Worm (Caenorhabditis elegans) whole organism, L3 larva: ENCODE measurements around the gene B0024.4.

Experiments
- R02D3.7 ChIP-seq: fragments of 150-350 bp; optimal IDR thresholded peaks from 2 replicates; lab custom pipeline; 2014; ENCODE audit warnings: missing biosample characterization, missing genetic modification characterization
- ZK546.5 ChIP-seq: sonication (generic microtip); optimal IDR thresholded peaks from 2 replicates; lab custom pipeline; 2017; ENCODE audit warnings: missing biosample characterization, missing genetic modification characterization
- aly-2 ChIP-seq: fragments of 150-350 bp; optimal IDR thresholded peaks from 2 replicates; lab custom pipeline; 2014; ENCODE audit warnings: missing biosample characterization, missing genetic modification characterization
- ceh-28 ChIP-seq: fragments of 150-350 bp; optimal IDR thresholded peaks from 2 replicates; lab custom pipeline; 2014; ENCODE audit warnings: missing biosample characterization, missing genetic modification reagents, missing genetic modification characterization
- ceh-9 ChIP-seq: sonication (generic microtip); optimal IDR thresholded peaks from 2 replicates; lab custom pipeline; 2018; ENCODE audit warnings: missing biosample characterization, missing genetic modification characterization
- daf-12 ChIP-seq: fragments of 150-350 bp; optimal IDR thresholded peaks from 2 replicates; lab custom pipeline; 2014; ENCODE audit warnings: missing biosample characterization, missing genetic modification reagents, missing genetic modification characterization
- egl-5 ChIP-seq: fragments of 150-350 bp; optimal IDR thresholded peaks from 2 replicates; lab custom pipeline; 2017; ENCODE audit warnings: missing biosample characterization, missing genetic modification reagents, missing genetic modification characterization, inconsistent platforms
- elt-1 ChIP-seq: fragments of 150-350 bp; optimal IDR thresholded peaks from 2 replicates; lab custom pipeline; 2014; ENCODE audit warnings: missing biosample characterization, missing genetic modification characterization
- elt-2 ChIP-seq: sonication (generic microtip); optimal IDR thresholded peaks from 2 replicates; lab custom pipeline; 2016; ENCODE audit warnings: missing genetic modification reagents, mild to moderate bottlenecking, missing genetic modification characterization, missing compliant biosample characterization
- elt-3 ChIP-seq, 3 experiments: fragments of 150-350 bp in 1 of 3; sonication (generic microtip) in 2 of 3; optimal IDR thresholded peaks; 2 replicates in 2 of 3; 4 replicates in 1 of 3; lab custom pipeline; 2014 to 2017; ENCODE audit warnings: missing biosample characterization in 3 of 3, missing genetic modification characterization in 3 of 3
- eor-1 ChIP-seq, 2 experiments: fragments of 150-350 bp; optimal IDR thresholded peaks; 2 replicates each; lab custom pipeline; 2014 to 2018; ENCODE audit warnings: missing biosample characterization in 2 of 2, missing genetic modification characterization in 2 of 2
- fkh-10 ChIP-seq: sonication (generic microtip); optimal IDR thresholded peaks from 2 replicates; lab custom pipeline; 2017; ENCODE audit warnings: missing biosample characterization, missing genetic modification reagents, missing genetic modification characterization
- fkh-2 ChIP-seq: fragments of 150-350 bp; optimal IDR thresholded peaks from 2 replicates; lab custom pipeline; 2014; ENCODE audit warnings: missing biosample characterization, missing genetic modification reagents, missing genetic modification characterization
- fos-1 ChIP-seq: fragments of 150-350 bp; optimal IDR thresholded peaks from 2 replicates; lab custom pipeline; 2014; ENCODE audit warnings: missing biosample characterization, missing genetic modification characterization
- hmg-11 ChIP-seq: sonication (generic microtip); optimal IDR thresholded peaks from 2 replicates; lab custom pipeline; 2016; ENCODE audit warnings: missing genetic modification characterization, missing compliant biosample characterization
- jun-1 ChIP-seq: fragments of 150-350 bp; optimal IDR thresholded peaks from 2 replicates; lab custom pipeline; 2014; ENCODE audit warnings: missing biosample characterization, missing genetic modification reagents, missing genetic modification characterization
- lin-15B ChIP-seq: fragments of 150-350 bp; optimal IDR thresholded peaks from 2 replicates; lab custom pipeline; 2014; ENCODE audit warnings: missing biosample characterization, missing genetic modification characterization
- lin-39 ChIP-seq: fragments of 150-350 bp; optimal IDR thresholded peaks from 2 replicates; lab custom pipeline; 2018; ENCODE audit warnings: missing biosample characterization, missing genetic modification reagents, missing genetic modification characterization
- lsy-12 ChIP-seq: sonication (generic microtip); optimal IDR thresholded peaks from 2 replicates; lab custom pipeline; 2016; ENCODE audit warnings: mild to moderate bottlenecking, missing genetic modification characterization, missing compliant biosample characterization
- mml-1 ChIP-seq: fragments of 150-350 bp; sonication (generic microtip); optimal IDR thresholded peaks from 3 replicates; lab custom pipeline; 2014; ENCODE audit warnings: missing biosample characterization, missing genetic modification characterization
- nfya-1 ChIP-seq: sonication (generic microtip); optimal IDR thresholded peaks from 2 replicates; lab custom pipeline; 2017; ENCODE audit warnings: missing genetic modification characterization, mild to moderate bottlenecking, missing compliant biosample characterization, antibody characterized with exemption, moderate library complexity; ENCODE audit not compliant: insufficient read depth
- nhr-11 ChIP-seq: fragments of 150-350 bp; optimal IDR thresholded peaks from 2 replicates; lab custom pipeline; 2014; ENCODE audit warnings: missing biosample characterization, missing genetic modification characterization
- nhr-237 ChIP-seq: fragments of 150-350 bp; optimal IDR thresholded peaks from 2 replicates; lab custom pipeline; 2014; ENCODE audit warnings: missing biosample characterization, missing genetic modification characterization
- nhr-25 ChIP-seq: sonication (generic microtip); optimal IDR thresholded peaks from 2 replicates; lab custom pipeline; 2017; ENCODE audit warnings: missing biosample characterization, missing genetic modification characterization
- nhr-28 ChIP-seq: fragments of 150-350 bp; optimal IDR thresholded peaks from 2 replicates; lab custom pipeline; 2014; ENCODE audit warnings: missing biosample characterization, missing genetic modification characterization
- nhr-43 ChIP-seq: sonication (generic microtip); optimal IDR thresholded peaks from 2 replicates; lab custom pipeline; 2016; ENCODE audit warnings: mild to moderate bottlenecking, missing genetic modification characterization, missing compliant biosample characterization; ENCODE audit not compliant: poor library complexity, severe bottlenecking
- nhr-67 ChIP-seq: fragments of 150-350 bp; optimal IDR thresholded peaks from 2 replicates; lab custom pipeline; 2014; ENCODE audit warnings: missing biosample characterization, missing genetic modification characterization
- nhr-77 ChIP-seq: fragments of 150-350 bp; optimal IDR thresholded peaks from 2 replicates; lab custom pipeline; 2014; ENCODE audit warnings: missing biosample characterization, missing genetic modification characterization
- pha-4 ChIP-seq: fragments of 150-350 bp; optimal IDR thresholded peaks from 2 replicates; lab custom pipeline; 2014; ENCODE audit warnings: missing biosample characterization, missing genetic modification reagents, missing genetic modification characterization
- pqm-1 ChIP-seq: fragments of 150-350 bp; optimal IDR thresholded peaks from 2 replicates; lab custom pipeline; 2017; ENCODE audit warnings: missing biosample characterization, missing genetic modification characterization, inconsistent platforms
- skn-1 ChIP-seq: fragments of 150-350 bp; optimal IDR thresholded peaks from 2 replicates; lab custom pipeline; 2014; ENCODE audit warnings: missing biosample characterization, missing genetic modification characterization
- snpc-4 ChIP-seq: fragments of 150-350 bp; optimal IDR thresholded peaks from 2 replicates; lab custom pipeline; 2014; ENCODE audit warnings: missing biosample characterization, missing genetic modification characterization
- tbx-2 ChIP-seq: sonication (generic microtip); optimal IDR thresholded peaks from 2 replicates; lab custom pipeline; 2016; ENCODE audit warnings: mild to moderate bottlenecking, missing genetic modification characterization, missing compliant biosample characterization
- unc-62 ChIP-seq: fragments of 150-350 bp; sonication (generic microtip); optimal IDR thresholded peaks from 4 replicates; lab custom pipeline; 2014; ENCODE audit warnings: missing biosample characterization, missing genetic modification reagents, missing genetic modification characterization
- zag-1 ChIP-seq: fragments of 150-350 bp; optimal IDR thresholded peaks from 2 replicates; lab custom pipeline; 2014; ENCODE audit warnings: missing biosample characterization, missing genetic modification characterization
- ztf-11 ChIP-seq: fragments of 150-350 bp; optimal IDR thresholded peaks from 2 replicates; lab custom pipeline; 2014; ENCODE audit warnings: missing biosample characterization, missing genetic modification characterization
- ztf-4 ChIP-seq: fragments of 150-350 bp; optimal IDR thresholded peaks from 2 replicates; lab custom pipeline; 2014; ENCODE audit warnings: missing biosample characterization, missing genetic modification characterization

Gene B0024.4

ce11 chrV:10275619-10276018, 21.6 kb upstream of the B0024.4 start, which contains the start of gene Y22F5A.11:
Y22F5A.11 (minus strand) TSS chrV:10275646.
- TF ChIP-seq ztf-11, result no peak
- no peak for TF ChIP-seq fkh-2 (tag; lab: Kevin White, UChicago)
- TF ChIP-seq egl-5 (tag; lab: Kevin White, UChicago), result peak; percentile 46
- TF ChIP-seq lin-15B, result no peak
- no peak for TF ChIP-seq nhr-237 (tag; lab: Kevin White, UChicago)
- no peak for TF ChIP-seq nhr-77 (tag; lab: Kevin White, UChicago)
- TF ChIP-seq ZK546.5 (tag; lab: Kevin White, UChicago), result no peak
- no peak for TF ChIP-seq elt-2 (tag; lab: Kevin White, UChicago)
- no peak for TF ChIP-seq eor-1 (tag; optimal IDR thresholded peaks at IDR 0.05; lab: Kevin White, UChicago)
- no peak for TF ChIP-seq elt-3 (tag; optimal IDR thresholded peaks at IDR 0.05; lab: Kevin White, UChicago)
- no peak for TF ChIP-seq nhr-43 (tag; lab: Kevin White, UChicago)
- TF ChIP-seq nfya-1 (tag; lab: Kevin White, UChicago), result peak; percentile 20
- no peak for TF ChIP-seq pqm-1 (tag; lab: Kevin White, UChicago)
- no peak for TF ChIP-seq nhr-25 (tag; lab: Kevin White, UChicago)
- no peak for TF ChIP-seq nhr-67 (tag; lab: Kevin White, UChicago)
- TF ChIP-seq ceh-28 (tag; lab: Kevin White, UChicago), result no peak
- no peak for TF ChIP-seq zag-1 (tag; lab: Kevin White, UChicago)
- TF ChIP-seq aly-2, result no peak
- no peak for TF ChIP-seq ztf-4 (tag; lab: Kevin White, UChicago)
- TF ChIP-seq nhr-11 (tag; lab: Kevin White, UChicago), result no peak
- TF ChIP-seq elt-1 (tag; lab: Kevin White, UChicago), result no peak
- TF ChIP-seq fos-1, result no peak
- TF ChIP-seq daf-12 (tag; lab: Kevin White, UChicago), result no peak
- TF ChIP-seq fkh-10 (GFP tag; lab: Kevin White, UChicago), result no peak
- peak; percentile 4 for TF ChIP-seq hmg-11 (tag; lab: Kevin White, UChicago)
- no peak for TF ChIP-seq skn-1 (tag; lab: Kevin White, UChicago)
- TF ChIP-seq lsy-12 (tag; lab: Kevin White, UChicago), result no peak
- peak; percentile 42 for TF ChIP-seq lin-39 (tag; lab: Kevin White, UChicago)
- peak; percentile 68 for TF ChIP-seq snpc-4 (tag; lab: Kevin White, UChicago)

- TF ChIP-seq elt-3 (tag; optimal IDR thresholded peaks at IDR 0.05; lab: Kevin White, UChicago), result no peak
These were observed 21.2 kb upstream of the B0024.4 start for ce11 chrV:10276038-10276437.

DNA sequence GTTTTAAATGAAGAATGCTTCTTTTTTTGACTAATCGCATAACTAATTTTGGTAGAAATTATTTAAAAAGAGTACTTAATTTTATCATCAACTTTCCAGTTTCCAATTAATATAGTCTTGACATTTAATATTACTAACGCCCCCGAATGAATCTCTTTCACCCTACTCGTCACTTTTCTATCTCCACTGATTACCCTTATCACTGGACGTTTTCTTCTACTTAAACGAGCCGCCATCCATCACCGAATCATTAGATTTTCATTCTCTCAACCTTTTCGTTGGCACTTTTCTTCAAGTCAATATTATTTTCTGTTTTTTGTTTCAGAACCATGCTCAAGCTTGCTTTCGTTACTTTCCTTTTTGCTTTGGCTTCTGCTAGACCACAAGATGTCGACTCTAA, 19.6 kb upstream of the B0024.4 start, which contains the start of gene lys-1:
Gene lys-1, plus strand, starts transcription at position 326 of the 400 bp plus-strand sequence.
- TF ChIP-seq ZK546.5 (tag; lab: Kevin White, UChicago) (no peak), aly-2 (no peak), tbx-2 (tag; lab: Kevin White, UChicago) (no peak), pqm-1 (tag; lab: Kevin White, UChicago) (peak; percentile 83), fkh-2 (tag; lab: Kevin White, UChicago) (no peak), ceh-9 (tag; lab: Kevin White, UChicago) (no peak), elt-2 (tag; lab: Kevin White, UChicago) (peak; percentile 87)

ce11 chrV:10280112-10280511, 17.1 kb upstream of the B0024.4 start:
- TF ChIP-seq nhr-67 (tag; lab: Kevin White, UChicago) (no peak), fos-1 (peak; percentile 23), skn-1 (tag; lab: Kevin White, UChicago) (no peak), unc-62 (GFP tag; lab: Kevin White, UChicago) (no peak), pha-4 (tag; lab: Kevin White, UChicago) (peak; percentile 34), R02D3.7 (tag; lab: Kevin White, UChicago) (no peak), jun-1 (tag; lab: Kevin White, UChicago) (peak; percentile 37), fkh-2 (tag; lab: Kevin White, UChicago) (no peak), pqm-1 (tag; lab: Kevin White, UChicago) (peak; percentile 85), nhr-28 (tag; lab: Kevin White, UChicago) (no peak), elt-2 (tag; lab: Kevin White, UChicago) (peak; percentile 89), mml-1 (no peak), tbx-2 (tag; lab: Kevin White, UChicago) (no peak), zag-1 (tag; lab: Kevin White, UChicago) (no peak), elt-3 (tag; optimal IDR thresholded peaks at IDR 0.05; lab: Kevin White, UChicago) (no peak), elt-1 (tag; lab: Kevin White, UChicago) (no peak)
